Worm (Caenorhabditis elegans): ENCODE results near the gene ttb-1.

DNA sequence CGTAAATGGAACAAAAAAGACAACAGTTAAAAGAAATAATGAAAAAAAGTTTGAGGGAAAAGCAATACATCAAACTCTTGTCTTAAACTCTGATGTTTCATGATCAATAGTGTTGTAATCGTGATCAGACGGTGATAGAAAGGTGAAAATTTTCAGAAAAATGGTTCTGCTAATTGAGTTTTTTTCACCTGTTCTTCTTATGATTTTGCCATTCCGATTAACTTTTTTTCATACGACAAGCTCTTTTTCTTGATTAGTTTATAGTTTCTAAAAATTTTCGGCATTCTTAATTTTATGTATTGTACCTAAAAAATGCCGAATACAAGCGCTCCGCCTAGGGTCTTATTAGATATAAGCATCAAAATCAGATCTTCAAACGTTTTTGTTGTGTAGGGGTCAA, 59.1 kb downstream of the ttb-1 start:
- TF ChIP-seq fkh-10 (GFP tag; optimal IDR thresholded peaks at IDR 0.05) (no peak), lsy-2 (tag; optimal IDR thresholded peaks at IDR 0.05) (no peak), unc-86 (tag; optimal IDR thresholded peaks at IDR 0.05) (no peak), elt-3 (tag; optimal IDR thresholded peaks at IDR 0.05) (no peak), blmp-1 (tag; optimal IDR thresholded peaks at IDR 0.05) (no peak), lin-15B (tag; optimal IDR thresholded peaks at IDR 0.05) (no peak), snpc-4 (tag; optimal IDR thresholded peaks at IDR 0.05) (no peak), sup-37 (GFP tag; optimal IDR thresholded peaks at IDR 0.05) (no peak), ama-1 (optimal IDR thresholded peaks at IDR 0.05) (no peak), lin-13 (GFP tag; optimal IDR thresholded peaks at IDR 0.05) (no peak), pqm-1 (tag; optimal IDR thresholded peaks at IDR 0.05) (no peak), ceh-82 (tag; optimal IDR thresholded peaks at IDR 0.05) (no peak)

All from whole organism, L1 larva.